Worm (Caenorhabditis elegans): ENCODE data around the gene M01H9.10.

- TF ChIP-seq cog-1 (tag; optimal IDR thresholded peaks at IDR 0.05) (no peak), ref-1 (GFP tag; conservative IDR thresholded peaks at IDR 0.05) (no peak), flt-1 (GFP tag; IDR thresholded peaks at IDR 0.05) (no peak), ztf-29 (GFP tag; IDR thresholded peaks at IDR 0.05) (no peak), klf-2 (GFP tag; conservative IDR thresholded peaks at IDR 0.05) (no peak)
Observed at ce11 chrIV:4506637-4507036, 26.7 kb upstream of the M01H9.10 start, which contains the start of gene gbb-2.
